Fruit fly (Drosophila melanogaster) whole organism, embryonic: ENCODE data around the gene Srr.

Experiments used
- Antp ChIP-seq: fragments of 200-800 bp; sonication (Bioruptor generic); optimal IDR thresholded peaks from 3 replicates; lab custom pipeline; 2016; ENCODE audit warnings: missing biosample characterization, missing genetic modification characterization
- Atf3 ChIP-seq: fragments of 200-800 bp; sonication (Bioruptor generic); optimal IDR thresholded peaks from 3 replicates; lab custom pipeline; 2016; ENCODE audit warnings: missing biosample characterization, missing genetic modification characterization
- Atf6 ChIP-seq: fragments of 200-800 bp; sonication (Bioruptor generic); IDR thresholded peaks from 2 replicates; pipeline ENCODE4 v1.3.6; 2022; ENCODE audit warnings: missing biosample characterization, missing genetic modification characterization
- B-H1 ChIP-seq: fragments of 200-800 bp; sonication (Bioruptor generic); IDR thresholded peaks from 3 replicates; pipeline ENCODE4 v1.3.6; 2022; ENCODE audit warnings: missing biosample characterization, missing genetic modification characterization
- CG10321 ChIP-seq: fragments of 200-800 bp; sonication (Bioruptor generic); IDR thresholded peaks from 2 replicates; pipeline ENCODE4 v1.3.6; 2022; ENCODE audit warnings: missing biosample characterization, missing genetic modification characterization
- CG10959 ChIP-seq: fragments of 200-800 bp; sonication (Bioruptor generic); IDR thresholded peaks from 2 replicates; pipeline ENCODE4 v1.3.6; 2022; ENCODE audit warnings: missing biosample characterization, missing genetic modification characterization
- CG12155 ChIP-seq: fragments of 200-800 bp; sonication (Bioruptor generic); optimal IDR thresholded peaks from 3 replicates; lab custom pipeline; 2016; ENCODE audit warnings: missing biosample characterization, missing genetic modification characterization
- CG12219 ChIP-seq: fragments of 200-800 bp; sonication (Bioruptor generic); optimal IDR thresholded peaks from 3 replicates; lab custom pipeline; 2018; ENCODE audit warnings: missing biosample characterization, mild to moderate bottlenecking, missing genetic modification characterization
- CG14050 ChIP-seq: fragments of 200-800 bp; sonication (Bioruptor generic); IDR thresholded peaks from 3 replicates; pipeline ENCODE4 v1.3.6; 2022; ENCODE audit warnings: missing biosample characterization, missing genetic modification characterization
- CG16813 ChIP-seq: fragments of 200-800 bp; sonication (Bioruptor generic); IDR thresholded peaks from 3 replicates; pipeline ENCODE4 v1.3.6; 2022; ENCODE audit warnings: missing biosample characterization, missing genetic modification characterization; ENCODE audit not compliant: partially characterized antibody
- CG30020 ChIP-seq: fragments of 200-800 bp; optimal IDR thresholded peaks from 2 replicates; lab custom pipeline; 2019; ENCODE audit warnings: missing biosample characterization, mild to moderate bottlenecking, missing genetic modification characterization, moderate library complexity
- CG4707 ChIP-seq: fragments of 200-800 bp; sonication (Bioruptor generic); optimal IDR thresholded peaks from 2 replicates; lab custom pipeline; 2018; ENCODE audit warnings: missing biosample characterization, mild to moderate bottlenecking, missing genetic modification characterization, moderate library complexity
- CG4730 ChIP-seq: fragments of 200-800 bp; sonication (Bioruptor generic); IDR thresholded peaks from 2 replicates; pipeline ENCODE4 v1.3.6; 2022; ENCODE audit warnings: missing biosample characterization, missing genetic modification characterization
- CG8388 ChIP-seq: fragments of 200-800 bp; sonication (Bioruptor generic); optimal IDR thresholded peaks from 2 replicates; lab custom pipeline; 2019; ENCODE audit warnings: missing biosample characterization, mild to moderate bottlenecking, missing genetic modification characterization, moderate library complexity
- CG8478 ChIP-seq: fragments of >200 bp; optimal IDR thresholded peaks from 2 replicates; lab custom pipeline; 2018
- CG8765 ChIP-seq: fragments of 200-800 bp; sonication (Bioruptor generic); IDR thresholded peaks from 2 replicates; pipeline ENCODE4 v1.3.6; 2022; ENCODE audit warnings: missing biosample characterization, missing genetic modification characterization
- CG9797 ChIP-seq: fragments of 200-800 bp; sonication (Bioruptor generic); optimal IDR thresholded peaks from 3 replicates; lab custom pipeline; 2018; ENCODE audit warnings: missing biosample characterization, mild to moderate bottlenecking, missing genetic modification characterization
- Doc2 ChIP-seq: fragments of 200-800 bp; sonication (Bioruptor generic); IDR thresholded peaks from 2 replicates; pipeline ENCODE4 v1.3.6; 2022; ENCODE audit warnings: missing biosample characterization, missing genetic modification characterization
- E2f1 ChIP-seq: fragments of 200-800 bp; sonication (Bioruptor generic); IDR thresholded peaks from 2 replicates; pipeline ENCODE4 v1.3.6; 2022; ENCODE audit warnings: missing biosample characterization, missing genetic modification characterization
- Elba2 ChIP-seq: fragments of 200-800 bp; sonication (Bioruptor generic); optimal IDR thresholded peaks from 3 replicates; lab custom pipeline; 2016; ENCODE audit warnings: missing biosample characterization, missing genetic modification characterization
- Ets65A ChIP-seq: fragments of 200-800 bp; sonication (Bioruptor generic); peaks from one replicate; lab custom pipeline; 2016; ENCODE audit warnings: missing biosample characterization, missing genetic modification characterization
- Hand ChIP-seq: fragments of 200-800 bp; sonication (Bioruptor generic); optimal IDR thresholded peaks from 2 replicates; lab custom pipeline; 2017; ENCODE audit warnings: mild to moderate bottlenecking, missing biosample characterization, missing genetic modification reagents, missing genetic modification characterization
- Hey ChIP-seq: fragments of 200-800 bp; sonication (Bioruptor generic); optimal IDR thresholded peaks from 3 replicates; lab custom pipeline; 2018; ENCODE audit warnings: missing biosample characterization, mild to moderate bottlenecking, missing genetic modification characterization
- MBD-R2 ChIP-seq: fragments of 200-800 bp; sonication (Bioruptor generic); IDR thresholded peaks from 2 replicates; pipeline ENCODE4 v1.3.6; 2022; ENCODE audit warnings: missing biosample characterization, missing genetic modification characterization
- Mrtf ChIP-seq: fragments of 200-800 bp; sonication (Bioruptor generic); IDR thresholded peaks from 3 replicates; pipeline ENCODE4 v1.3.6; 2022; ENCODE audit warnings: missing biosample characterization, missing genetic modification characterization
- NK7.1 ChIP-seq: fragments of 200-800 bp; sonication (Bioruptor generic); optimal IDR thresholded peaks from 3 replicates; lab custom pipeline; 2016; ENCODE audit warnings: missing biosample characterization, missing genetic modification characterization
- Nf-YA ChIP-seq: fragments of 200-800 bp; sonication (Bioruptor generic); IDR thresholded peaks from 2 replicates; pipeline ENCODE4 v1.3.6; 2022; ENCODE audit warnings: missing biosample characterization, missing genetic modification characterization
- Oli ChIP-seq: fragments of 200-800 bp; sonication (Bioruptor generic); optimal IDR thresholded peaks from 2 replicates; lab custom pipeline; 2018; ENCODE audit warnings: missing biosample characterization, mild to moderate bottlenecking, missing genetic modification characterization, moderate library complexity
- Optix ChIP-seq: fragments of 200-800 bp; sonication (Bioruptor generic); IDR thresholded peaks from 3 replicates; pipeline ENCODE4 v1.3.6; 2022; ENCODE audit warnings: missing biosample characterization, missing genetic modification characterization
- Six4 ChIP-seq: fragments of 200-800 bp; sonication (Bioruptor generic); optimal IDR thresholded peaks from 2 replicates; lab custom pipeline; 2016; ENCODE audit warnings: missing biosample characterization, missing genetic modification characterization
- Stat92E ChIP-seq, 3 experiments: fragments of >200 bp in 2 of 3; fragments of 200-800 bp in 1 of 3; sonication (Bioruptor generic) in 1 of 3; optimal IDR thresholded peaks; 2 replicates each; lab custom pipeline; 2017 to 2019; ENCODE audit warnings: missing biosample characterization in 3 of 3, missing genetic modification characterization in 3 of 3, mild to moderate bottlenecking in 1 of 3, moderate library complexity in 1 of 3
- TFAM ChIP-seq: fragments of 200-800 bp; sonication (Bioruptor generic); optimal IDR thresholded peaks from 2 replicates; lab custom pipeline; 2017; ENCODE audit warnings: missing biosample characterization, missing genetic modification characterization, inconsistent platforms
- ash1 ChIP-seq: fragments of 200-800 bp; sonication (Bioruptor generic); optimal IDR thresholded peaks from 2 replicates; lab custom pipeline; 2018; ENCODE audit warnings: missing biosample characterization, mild to moderate bottlenecking, missing genetic modification characterization
- corto ChIP-seq: fragments of 200-800 bp; sonication (Bioruptor generic); optimal IDR thresholded peaks from 2 replicates; lab custom pipeline; 2016; ENCODE audit warnings: missing biosample characterization, mild to moderate bottlenecking, missing genetic modification characterization, moderate library complexity
- dpn ChIP-seq, 2 experiments: fragments of 200-800 bp; sonication (Bioruptor generic); optimal IDR thresholded peaks; 3 replicates each; lab custom pipeline; 2016; ENCODE audit warnings: missing biosample characterization in 2 of 2, missing genetic modification characterization in 2 of 2
- ewg ChIP-seq: fragments of 200-800 bp; sonication (Bioruptor generic); optimal IDR thresholded peaks from 3 replicates; lab custom pipeline; 2017; ENCODE audit warnings: mild to moderate bottlenecking, missing biosample characterization, missing genetic modification reagents, missing genetic modification characterization
- grn ChIP-seq: fragments of 200-800 bp; sonication (Bioruptor generic); optimal IDR thresholded peaks from 3 replicates; lab custom pipeline; 2017; ENCODE audit warnings: missing biosample characterization, missing genetic modification characterization
- kah ChIP-seq: fragments of 200-800 bp; sonication (Bioruptor generic); optimal IDR thresholded peaks from 2 replicates; lab custom pipeline; 2018; ENCODE audit warnings: missing biosample characterization, mild to moderate bottlenecking, missing genetic modification characterization
- ken ChIP-seq: fragments of 200-800 bp; sonication (Bioruptor generic); IDR thresholded peaks from 3 replicates; pipeline ENCODE4 v1.3.6; 2022; ENCODE audit warnings: missing biosample characterization, missing genetic modification characterization
- lbe ChIP-seq: fragments of 200-800 bp; sonication (Bioruptor generic); optimal IDR thresholded peaks from 2 replicates; lab custom pipeline; 2016; ENCODE audit warnings: missing biosample characterization, mild to moderate bottlenecking, missing genetic modification characterization
- nerfin-2 ChIP-seq: fragments of 200-800 bp; sonication (Bioruptor generic); IDR thresholded peaks from 2 replicates; pipeline ENCODE4 v1.3.6; 2022; ENCODE audit warnings: missing biosample characterization, missing genetic modification characterization; ENCODE audit not compliant: partially characterized antibody
- peb ChIP-seq: fragments of 200-800 bp; sonication (Bioruptor generic); IDR thresholded peaks from 2 replicates; pipeline ENCODE4 v1.3.6; 2022; ENCODE audit warnings: missing biosample characterization, missing genetic modification characterization
- repo ChIP-seq: fragments of 200-800 bp; sonication (Bioruptor generic); optimal IDR thresholded peaks from 2 replicates; lab custom pipeline; 2016; ENCODE audit warnings: missing biosample characterization, missing genetic modification characterization
- row ChIP-seq: fragments of 200-800 bp; sonication (Bioruptor generic); IDR thresholded peaks from 3 replicates; pipeline ENCODE4 v1.3.6; 2022; ENCODE audit warnings: missing biosample characterization, missing genetic modification characterization
- scrt ChIP-seq: fragments of 200-800 bp; sonication (Bioruptor generic); optimal IDR thresholded peaks from 2 replicates; lab custom pipeline; 2018; ENCODE audit warnings: missing biosample characterization, mild to moderate bottlenecking, missing genetic modification characterization, moderate library complexity
- shn ChIP-seq: fragments of 200-800 bp; sonication (Bioruptor generic); optimal IDR thresholded peaks from 3 replicates; lab custom pipeline; 2016; ENCODE audit warnings: missing biosample characterization, missing genetic modification characterization
- sob ChIP-seq: fragments of 200-800 bp; sonication (Bioruptor generic); IDR thresholded peaks from 2 replicates; pipeline ENCODE4 v1.3.6; 2022; ENCODE audit warnings: missing biosample characterization, missing genetic modification characterization
- sr ChIP-seq: fragments of 200-800 bp; sonication (Bioruptor generic); IDR thresholded peaks from 3 replicates; pipeline ENCODE4 v1.3.6; 2022; ENCODE audit warnings: missing biosample characterization, missing genetic modification characterization
- ttk ChIP-seq: fragments of 200-800 bp; sonication (Bioruptor generic); IDR thresholded peaks from 2 replicates; pipeline ENCODE4 v2.1.2; 2022; ENCODE audit warnings: missing biosample characterization, missing genetic modification characterization
- zen2 ChIP-seq: fragments of 200-800 bp; sonication (Bioruptor generic); IDR thresholded peaks from 3 replicates; pipeline ENCODE4 v1.3.6; 2022; ENCODE audit warnings: missing biosample characterization, missing genetic modification characterization; ENCODE audit not compliant: partially characterized antibody

Srr gene

dm6 chr3R:9334592-9335518 is 30.3 kb upstream of the Srr start, which contains the start of the genes Aduk and pasi2:
Aduk (minus strand) TSS chr3R:9334714.
pasi2 (plus strand) TSS chr3R:9335170.
- TF ChIP-seq CG9797 (GFP tag; lab: Kevin White, UChicago), result peak; percentile 3
- peak; percentile 38 for TF ChIP-seq ewg (GFP tag; lab: Kevin White, UChicago)
- TF ChIP-seq NK7.1 (GFP tag; lab: Kevin White, UChicago), result no peak
- no peak for TF ChIP-seq ttk (GFP tag; lab: Robert Waterston, UW)
- no peak for TF ChIP-seq E2f1 (GFP tag; lab: Robert Waterston, UW)
- TF ChIP-seq Antp (GFP tag; lab: Kevin White, UChicago), result no peak
- peak; percentile 37; the same call in 1 of the 2 replicates for TF ChIP-seq MBD-R2 (GFP tag; lab: Robert Waterston, UW)
- TF ChIP-seq grn, result no peak
- no peak for TF ChIP-seq Hand (GFP tag; lab: Kevin White, UChicago)
- TF ChIP-seq Oli (tag; lab: Kevin White, UChicago), result no peak
- TF ChIP-seq zen2 (GFP tag; lab: Robert Waterston, UW), result no peak; the same call in 1 of the 3 replicates
- peak in 1 of 3 experiments; percentile 36 for TF ChIP-seq Stat92E (GFP tag; optimal IDR thresholded peaks at IDR 0.05; lab: Kevin White, UChicago)
- no peak for TF ChIP-seq ken (GFP tag; lab: Robert Waterston, UW)
- no peak for TF ChIP-seq Elba2 (GFP tag; lab: Kevin White, UChicago)
- TF ChIP-seq Nf-YA (GFP tag; lab: Robert Waterston, UW), result no peak
- TF ChIP-seq Atf3, result no peak
- TF ChIP-seq dpn (GFP tag; optimal IDR thresholded peaks at IDR 0.05; lab: Kevin White, UChicago), result no peak
- TF ChIP-seq CG4730 (GFP tag; lab: Robert Waterston, UW), result no peak
- TF ChIP-seq CG12155, result no peak
- TF ChIP-seq sr, result no peak
- TF ChIP-seq sob, result no peak
- no peak for TF ChIP-seq Doc2 (GFP tag; lab: Robert Waterston, UW)
- no peak for TF ChIP-seq CG8388 (GFP tag; lab: Kevin White, UChicago)
- no peak for TF ChIP-seq repo (GFP tag; lab: Kevin White, UChicago)
- TF ChIP-seq CG14050, result no peak
- no peak for TF ChIP-seq CG8478 (lab: Kevin White, UChicago)
- no peak for TF ChIP-seq CG12219 (GFP tag; lab: Kevin White, UChicago)
- TF ChIP-seq CG4707, result no peak
- peak; percentile 23 for TF ChIP-seq CG30020 (tag; lab: Kevin White, UChicago)
- no peak for TF ChIP-seq CG8765 (GFP tag; lab: Robert Waterston, UW)
- no peak for TF ChIP-seq lbe (GFP tag; lab: Kevin White, UChicago)
- TF ChIP-seq CG16813 (GFP tag; lab: Robert Waterston, UW), result peak; percentile 69
- no peak for TF ChIP-seq Ets65A (GFP tag; lab: Kevin White, UChicago)
- TF ChIP-seq corto (GFP tag; lab: Kevin White, UChicago), result no peak
- no peak for TF ChIP-seq Six4 (GFP tag; lab: Kevin White, UChicago)
- no peak for TF ChIP-seq Atf6 (GFP tag; lab: Robert Waterston, UW)
- no peak for TF ChIP-seq CG10321 (GFP tag; lab: Robert Waterston, UW)
- TF ChIP-seq CG10959 (GFP tag; lab: Robert Waterston, UW), result no peak
- TF ChIP-seq Optix (GFP tag; lab: Robert Waterston, UW), result no peak
- no peak for TF ChIP-seq shn (GFP tag; lab: Kevin White, UChicago)
- TF ChIP-seq B-H1, result no peak
- TF ChIP-seq Mrtf (GFP tag; lab: Robert Waterston, UW), result no peak
- TF ChIP-seq Hey (tag; lab: Kevin White, UChicago), result no peak
- no peak for TF ChIP-seq ash1 (GFP tag; lab: Kevin White, UChicago)
- TF ChIP-seq row (GFP tag; lab: Robert Waterston, UW), result peak; percentile 40; the same call in 2 of the 3 replicates
- no peak for TF ChIP-seq TFAM
- peak; percentile 90 for TF ChIP-seq kah (GFP tag; lab: Kevin White, UChicago)
- peak; percentile 96 for TF ChIP-seq scrt (GFP tag; lab: Kevin White, UChicago)
- TF ChIP-seq peb (GFP tag; lab: Robert Waterston, UW), result no peak
- TF ChIP-seq nerfin-2, result peak; percentile 11; the same call in 1 of the 2 replicates
